Worm (Caenorhabditis elegans) whole organism, early embryonic: ENCODE data around the gene acs-7.

Experiments used
- B0310.2 ChIP-seq: sonication (generic microtip); optimal IDR thresholded peaks from 2 replicates; lab custom pipeline; 2016; ENCODE audit warnings: mild to moderate bottlenecking, missing genetic modification characterization, missing compliant biosample characterization
- F13C5.2 ChIP-seq: sonication (generic microtip); optimal IDR thresholded peaks from 2 replicates; lab custom pipeline; 2017; ENCODE audit warnings: mild to moderate bottlenecking, missing genetic modification characterization, inconsistent platforms, missing compliant biosample characterization
- aly-1 ChIP-seq: sonication (generic microtip); optimal IDR thresholded peaks from 2 replicates; lab custom pipeline; 2016; ENCODE audit warnings: missing genetic modification characterization, missing compliant biosample characterization
- ama-1 ChIP-seq: fragments of 150-350 bp; optimal IDR thresholded peaks from 2 replicates; lab custom pipeline; 2014
- ceh-13 ChIP-seq: fragments of 200-800 bp; sonication (Bioruptor generic); optimal IDR thresholded peaks from 2 replicates; lab custom pipeline; 2018; ENCODE audit warnings: mild to moderate bottlenecking, missing genetic modification characterization, missing compliant biosample characterization
- ceh-36 ChIP-seq: sonication (generic microtip); optimal IDR thresholded peaks from 2 replicates; lab custom pipeline; 2016; ENCODE audit warnings: missing genetic modification characterization, inconsistent platforms, missing compliant biosample characterization
- ets-7 ChIP-seq: sonication (generic microtip); optimal IDR thresholded peaks from 2 replicates; lab custom pipeline; 2016; ENCODE audit warnings: missing genotype, missing genetic modification characterization, missing compliant biosample characterization
- flt-1 ChIP-seq: fragments of 200-800 bp; sonication (Bioruptor generic); IDR thresholded peaks from 2 replicates; pipeline ENCODE4 v1.3.6; 2022; ENCODE audit warnings: missing genetic modification characterization, missing compliant biosample characterization
- hmbx-1 ChIP-seq: sonication (generic microtip); optimal IDR thresholded peaks from 2 replicates; lab custom pipeline; 2016; ENCODE audit warnings: mild to moderate bottlenecking, missing genetic modification characterization, missing compliant biosample characterization
- hmg-4 ChIP-seq: fragments of 200-800 bp; sonication (Bioruptor generic); optimal IDR thresholded peaks from 2 replicates; lab custom pipeline; 2018; ENCODE audit warnings: mild to moderate bottlenecking, missing genetic modification characterization, missing compliant biosample characterization
- hnd-1 ChIP-seq: sonication (generic microtip); optimal IDR thresholded peaks from 2 replicates; lab custom pipeline; 2016; ENCODE audit warnings: missing genetic modification characterization, missing compliant biosample characterization
- pes-1 ChIP-seq: fragments of 200-800 bp; sonication (Bioruptor generic); IDR thresholded peaks from 2 replicates; pipeline ENCODE4 v1.3.6; 2022; ENCODE audit warnings: missing genetic modification reagents, missing genetic modification characterization, missing compliant biosample characterization
- scrt-1 ChIP-seq: fragments of 200-800 bp; sonication (Bioruptor generic); IDR thresholded peaks from 2 replicates; pipeline ENCODE4 v1.3.6; 2022; ENCODE audit warnings: missing genetic modification characterization, missing compliant biosample characterization
- sea-1 ChIP-seq: fragments of 200-800 bp; sonication (Bioruptor generic); conservative IDR thresholded peaks from 2 replicates; pipeline ENCODE4 v1.3.6; 2022; ENCODE audit warnings: missing genetic modification characterization, missing compliant biosample characterization
- tbx-11 ChIP-seq: fragments of 200-800 bp; sonication (Bioruptor generic); IDR thresholded peaks from 2 replicates; pipeline ENCODE4 v1.3.6; 2022; ENCODE audit warnings: missing genetic modification characterization, missing compliant biosample characterization
- tbx-37 ChIP-seq: fragments of 200-800 bp; sonication (Bioruptor generic); conservative IDR thresholded peaks from 2 replicates; pipeline ENCODE4 v1.3.6; 2022; ENCODE audit warnings: missing genetic modification reagents, missing genetic modification characterization, missing compliant biosample characterization
- tra-4 ChIP-seq: sonication (generic microtip); optimal IDR thresholded peaks from 2 replicates; lab custom pipeline; 2017; ENCODE audit warnings: missing genetic modification characterization, missing compliant biosample characterization

The acs-7 gene

ce11 chrII:9291632-9292031 is at the start of gene acs-7:
acs-7 (plus strand) TSS chrII:9292017.
- TF ChIP-seq hmg-4 (GFP tag; lab: Kevin White, UChicago): no peak
- no peak for TF ChIP-seq ceh-13 (GFP tag; lab: Kevin White, UChicago)
- TF ChIP-seq ceh-36 (tag; lab: Kevin White, UChicago): no peak
- TF ChIP-seq ama-1: no peak
- TF ChIP-seq tbx-37 (GFP tag; lab: Robert Waterston, UW): no peak
- no peak for TF ChIP-seq sea-1 (GFP tag; lab: Robert Waterston, UW)
- no peak for TF ChIP-seq scrt-1 (GFP tag; lab: Robert Waterston, UW)
- no peak for TF ChIP-seq pes-1
- no peak for TF ChIP-seq tbx-11 (GFP tag; lab: Robert Waterston, UW)
- TF ChIP-seq hmbx-1: no peak
- TF ChIP-seq hnd-1 (tag; lab: Kevin White, UChicago): no peak
- no peak for TF ChIP-seq aly-1 (tag; lab: Kevin White, UChicago)
- no peak for TF ChIP-seq F13C5.2 (tag; lab: Kevin White, UChicago)
- TF ChIP-seq B0310.2 (tag; lab: Kevin White, UChicago): no peak
- TF ChIP-seq ets-7: no peak
- no peak for TF ChIP-seq tra-4 (tag; lab: Kevin White, UChicago)
- no peak for TF ChIP-seq flt-1 (GFP tag; lab: Robert Waterston, UW)

DNA sequence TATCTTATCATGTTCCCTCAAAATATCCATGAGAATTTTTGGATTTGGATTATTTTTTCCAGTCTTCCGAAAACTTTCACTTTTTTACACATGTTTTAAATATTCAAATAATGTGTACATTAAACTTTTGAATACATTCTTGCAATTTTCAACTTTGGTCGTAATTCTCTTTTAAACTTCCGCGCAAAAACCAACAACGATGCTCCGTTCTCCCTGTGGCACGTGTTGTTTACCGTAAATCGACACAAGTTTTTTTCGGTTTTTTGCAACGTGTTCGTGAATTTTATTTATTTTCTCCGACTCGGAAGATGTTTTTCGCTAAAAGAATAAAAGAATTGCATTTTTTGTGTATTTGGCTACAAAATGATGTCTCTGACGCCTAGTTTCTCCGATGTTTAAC is 49.0 kb upstream of the acs-7 start:
- peak; percentile 23 for TF ChIP-seq F13C5.2 (tag; lab: Kevin White, UChicago)
- no peak for TF ChIP-seq hnd-1 (tag; lab: Kevin White, UChicago)

- TF ChIP-seq aly-1 (tag; lab: Kevin White, UChicago) (no peak), tbx-11 (GFP tag; lab: Robert Waterston, UW) (no peak), hnd-1 (tag; lab: Kevin White, UChicago) (no peak), pes-1 (no peak), scrt-1 (GFP tag; lab: Robert Waterston, UW) (no peak), tra-4 (tag; lab: Kevin White, UChicago) (no peak), B0310.2 (tag; lab: Kevin White, UChicago) (no peak), hmbx-1 (no peak), hmg-4 (GFP tag; lab: Kevin White, UChicago) (no peak)
Measured at ce11 chrII:9246648-9247047, 45.2 kb upstream of the acs-7 start, which contains the start of gene T26C5.5. T26C5.5 (minus strand) TSS chrII:9246748.

DNA sequence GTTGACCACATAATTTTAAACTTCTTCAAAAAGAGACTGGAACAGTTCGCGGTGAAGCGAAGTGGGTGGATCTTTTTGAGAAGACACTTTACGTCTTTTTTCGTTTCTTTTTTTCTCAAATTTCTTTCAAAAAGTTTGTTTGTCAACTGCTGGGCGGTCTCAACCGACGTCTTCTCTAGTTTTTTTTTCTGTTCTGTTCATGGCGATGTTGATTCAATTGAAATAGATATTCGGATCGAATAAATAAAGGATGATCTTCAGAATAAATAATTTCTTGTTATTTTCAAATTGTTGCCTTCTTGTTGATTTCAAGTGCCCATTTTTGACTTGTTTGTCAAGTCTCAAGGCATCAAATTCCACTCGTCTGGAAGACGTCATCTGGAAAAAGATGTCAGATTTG is 41.4 kb upstream of the acs-7 start, which contains the start of gene T26C5.4:
Gene T26C5.4 (minus strand): TSS at position 101 of the 400 bp plus-strand sequence.
- no peak for TF ChIP-seq sea-1 (GFP tag; lab: Robert Waterston, UW)
- no peak for TF ChIP-seq tbx-11 (GFP tag; lab: Robert Waterston, UW)
- TF ChIP-seq pes-1: no peak
- no peak for TF ChIP-seq F13C5.2 (tag; lab: Kevin White, UChicago)
- TF ChIP-seq ama-1: no peak
- no peak for TF ChIP-seq ceh-36 (tag; lab: Kevin White, UChicago)
- no peak for TF ChIP-seq B0310.2 (tag; lab: Kevin White, UChicago)
- no peak for TF ChIP-seq tbx-37 (GFP tag; lab: Robert Waterston, UW)
- TF ChIP-seq aly-1 (tag; lab: Kevin White, UChicago): no peak
- TF ChIP-seq ets-7: no peak
- TF ChIP-seq scrt-1 (GFP tag; lab: Robert Waterston, UW): no peak
- no peak for TF ChIP-seq hmbx-1
- no peak for TF ChIP-seq flt-1 (GFP tag; lab: Robert Waterston, UW)

DNA sequence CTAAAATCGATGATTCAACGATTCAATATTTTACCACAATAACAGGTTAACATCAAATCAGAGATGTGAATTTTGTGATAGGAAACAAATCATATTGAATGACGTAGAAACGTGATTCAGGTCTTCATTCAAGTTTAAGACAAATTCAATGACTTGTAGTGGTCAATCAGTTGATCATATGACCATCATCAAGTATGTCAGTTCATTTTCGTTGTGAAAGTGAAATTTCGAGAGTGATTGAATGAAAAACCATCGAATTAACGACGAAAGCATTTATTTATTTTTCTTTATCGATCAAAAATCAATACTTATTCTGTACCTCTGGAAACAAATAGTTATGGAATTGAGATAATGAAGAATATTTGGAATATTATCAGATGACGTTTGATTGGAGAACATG is 40.3 kb upstream of the acs-7 start:
- TF ChIP-seq hmg-4 (GFP tag; lab: Kevin White, UChicago): no peak
- TF ChIP-seq F13C5.2 (tag; lab: Kevin White, UChicago): no peak
- TF ChIP-seq sea-1 (GFP tag; lab: Robert Waterston, UW): no peak
- TF ChIP-seq ets-7: no peak
- no peak for TF ChIP-seq hnd-1 (tag; lab: Kevin White, UChicago)
- no peak for TF ChIP-seq hmbx-1
- no peak for TF ChIP-seq aly-1 (tag; lab: Kevin White, UChicago)
- TF ChIP-seq ama-1: no peak
- no peak for TF ChIP-seq ceh-13 (GFP tag; lab: Kevin White, UChicago)
- TF ChIP-seq tbx-37 (GFP tag; lab: Robert Waterston, UW): no peak
- no peak for TF ChIP-seq scrt-1 (GFP tag; lab: Robert Waterston, UW)
- no peak for TF ChIP-seq pes-1
- no peak for TF ChIP-seq ceh-36 (tag; lab: Kevin White, UChicago)
- TF ChIP-seq B0310.2 (tag; lab: Kevin White, UChicago): no peak
- TF ChIP-seq flt-1 (GFP tag; lab: Robert Waterston, UW): no peak
- no peak for TF ChIP-seq tra-4 (tag; lab: Kevin White, UChicago)
- TF ChIP-seq tbx-11 (GFP tag; lab: Robert Waterston, UW): no peak

DNA sequence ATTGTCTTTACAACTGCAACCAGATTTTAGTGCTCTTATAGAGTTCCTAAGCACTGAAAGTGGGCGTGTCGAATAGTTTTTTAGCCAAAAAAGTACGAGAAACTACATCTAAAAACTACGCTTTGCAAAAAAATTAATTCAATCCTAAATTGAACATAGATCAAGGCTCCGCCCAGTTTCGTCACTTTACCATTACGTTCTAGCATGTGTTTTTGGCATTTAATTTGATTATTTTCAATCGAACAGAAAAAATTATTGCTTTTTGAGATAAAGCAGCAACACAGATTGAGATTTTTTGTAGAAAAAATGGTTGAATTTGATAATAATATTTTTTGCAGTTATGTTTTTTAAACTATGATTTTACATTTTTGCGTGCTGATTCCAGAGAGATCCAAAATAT is 37.6 kb upstream of the acs-7 start, which contains the start of gene nlp-82:
Gene nlp-82 (minus strand): TSS at position 101 of the 400 bp plus-strand sequence.
- TF ChIP-seq ceh-13 (GFP tag; lab: Kevin White, UChicago) (no peak), flt-1 (GFP tag; lab: Robert Waterston, UW) (no peak), scrt-1 (GFP tag; lab: Robert Waterston, UW) (no peak), hmbx-1 (no peak), pes-1 (no peak), sea-1 (GFP tag; lab: Robert Waterston, UW) (no peak), ama-1 (no peak), hnd-1 (tag; lab: Kevin White, UChicago) (no peak), tbx-11 (GFP tag; lab: Robert Waterston, UW) (no peak), F13C5.2 (tag; lab: Kevin White, UChicago) (no peak), tbx-37 (GFP tag; lab: Robert Waterston, UW) (no peak)

DNA sequence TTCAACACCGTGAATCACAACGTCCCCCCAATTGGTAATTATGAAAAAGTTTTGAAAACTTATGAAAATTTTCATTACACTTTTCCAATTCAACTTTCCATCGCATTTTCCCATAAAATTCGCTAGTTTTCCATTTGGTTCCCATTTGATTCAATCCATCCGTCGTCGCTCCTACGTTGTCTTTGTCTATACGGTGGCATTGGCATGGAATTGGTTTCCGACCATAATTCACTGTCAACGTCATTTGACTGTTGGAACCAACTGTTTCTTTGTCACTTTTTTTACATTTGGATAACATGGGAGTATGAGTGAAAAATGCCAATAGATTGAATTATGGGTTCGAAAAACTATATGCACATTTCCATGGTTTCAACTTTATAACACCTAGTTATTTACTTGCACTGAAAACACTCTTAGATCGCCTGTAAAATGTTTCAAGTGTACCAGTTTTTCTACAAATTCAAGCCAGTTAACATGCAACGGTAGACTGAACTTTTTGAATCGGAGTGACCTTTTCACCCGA is 33.7 kb upstream of the acs-7 start:
- no peak for TF ChIP-seq aly-1 (tag; lab: Kevin White, UChicago)
- TF ChIP-seq ama-1: peak; percentile 80
- peak; percentile 51 for TF ChIP-seq B0310.2 (tag; lab: Kevin White, UChicago)
- TF ChIP-seq hmg-4 (GFP tag; lab: Kevin White, UChicago): peak; percentile 35
